Fruit fly (Drosophila melanogaster): ENCODE data around the gene msb1l.

dm6 chr2L:19606318-19606717 lies 28.8 kb downstream of the msb1l start, which contains the start of gene CG46244:
- TF ChIP-seq Eip78C (GFP tag) (no peak), Lpt (GFP tag; optimal IDR thresholded peaks at IDR 0.05) (no peak), net (GFP tag; optimal IDR thresholded peaks at IDR 0.05) (no peak), fd59A (GFP tag; optimal IDR thresholded peaks at IDR 0.05) (no peak), dac (GFP tag; optimal IDR thresholded peaks at IDR 0.05) (no peak), eg (GFP tag; IDR thresholded peaks at IDR 0.05) (no peak)

All from whole organism, prepupa.